Worm (Caenorhabditis elegans) whole organism, L4/young adult: Measurements from ENCODE around the gene F56C9.6.

Experiments
- W03F9.2 ChIP-seq: fragments of 150-350 bp; optimal IDR thresholded peaks from 2 replicates; lab custom pipeline; 2014; ENCODE audit warnings: missing biosample characterization, missing genetic modification characterization
- dao-5 ChIP-seq: sonication (generic microtip); optimal IDR thresholded peaks from 2 replicates; lab custom pipeline; 2016; ENCODE audit warnings: missing genotype, missing genetic modification characterization, moderate library complexity, missing compliant biosample characterization

- TF ChIP-seq dao-5 (tag; lab: Kevin White, UChicago) (no peak), W03F9.2 (tag; lab: Kevin White, UChicago) (no peak)
Measured at ce11 chrIII:7299466-7299865, 11.1 kb downstream of the F56C9.6 start, which contains the start of the genes B0361.14 and B0361.9.
